Worm (Caenorhabditis elegans) whole organism, early embryonic: Measurements from ENCODE around the gene W01C8.5.

Experiments used
- B0310.2 ChIP-seq: sonication (generic microtip); optimal IDR thresholded peaks from 2 replicates; lab custom pipeline; 2016; ENCODE audit warnings: mild to moderate bottlenecking, missing genetic modification characterization, missing compliant biosample characterization
- ama-1 ChIP-seq: fragments of 150-350 bp; optimal IDR thresholded peaks from 2 replicates; lab custom pipeline; 2014
- flt-1 ChIP-seq: fragments of 200-800 bp; sonication (Bioruptor generic); IDR thresholded peaks from 2 replicates; pipeline ENCODE4 v1.3.6; 2022; ENCODE audit warnings: missing genetic modification characterization, missing compliant biosample characterization
- hmbx-1 ChIP-seq: sonication (generic microtip); optimal IDR thresholded peaks from 2 replicates; lab custom pipeline; 2016; ENCODE audit warnings: mild to moderate bottlenecking, missing genetic modification characterization, missing compliant biosample characterization
- scrt-1 ChIP-seq: fragments of 200-800 bp; sonication (Bioruptor generic); IDR thresholded peaks from 2 replicates; pipeline ENCODE4 v1.3.6; 2022; ENCODE audit warnings: missing genetic modification characterization, missing compliant biosample characterization
- tbx-11 ChIP-seq: fragments of 200-800 bp; sonication (Bioruptor generic); IDR thresholded peaks from 2 replicates; pipeline ENCODE4 v1.3.6; 2022; ENCODE audit warnings: missing genetic modification characterization, missing compliant biosample characterization

- no peak for TF ChIP-seq flt-1 (GFP tag; lab: Robert Waterston, UW)
- no peak for TF ChIP-seq hmbx-1 (tag; lab: Kevin White, UChicago)
- no peak for TF ChIP-seq ama-1 (lab: Kevin White, UChicago)
- TF ChIP-seq scrt-1, result no peak
- TF ChIP-seq tbx-11 (GFP tag; lab: Robert Waterston, UW), result no peak
- TF ChIP-seq B0310.2 (tag; lab: Kevin White, UChicago), result no peak
Observed at ce11 chrX:5696197-5696596, 911 bp downstream of the W01C8.5 start.
